Worm (Caenorhabditis elegans) whole organism, young adult: ENCODE measurements around the gene E02H4.4.

ENCODE experiments used
- B0261.1 ChIP-seq: sonication (generic microtip); optimal IDR thresholded peaks from 2 replicates; lab custom pipeline; 2016; ENCODE audit warnings: mild to moderate bottlenecking, missing genetic modification characterization, moderate library complexity, missing compliant biosample characterization
- D2030.7 ChIP-seq: fragments of 200-800 bp; sonication (Bioruptor generic); IDR thresholded peaks from 2 replicates; pipeline ENCODE4 v1.3.6; 2022; ENCODE audit warnings: missing genetic modification reagents, missing genetic modification characterization, missing compliant biosample characterization
- F57C9.4 ChIP-seq: sonication (generic microtip); optimal IDR thresholded peaks from 2 replicates; lab custom pipeline; 2017; ENCODE audit warnings: mild to moderate bottlenecking, missing genetic modification characterization, missing compliant biosample characterization
- K12H6.12 ChIP-seq: fragments of 200-800 bp; sonication (Bioruptor generic); optimal IDR thresholded peaks from 2 replicates; lab custom pipeline; 2018; ENCODE audit warnings: mild to moderate bottlenecking, missing genetic modification characterization, missing compliant biosample characterization
- T26A5.8 ChIP-seq: sonication (generic microtip); optimal IDR thresholded peaks from 2 replicates; lab custom pipeline; 2016; ENCODE audit warnings: missing genetic modification characterization, missing compliant biosample characterization
- Y56A3A.18 ChIP-seq: fragments of 200-800 bp; sonication (Bioruptor generic); IDR thresholded peaks from 2 replicates; pipeline ENCODE4 v1.3.6; 2022; ENCODE audit warnings: missing genetic modification reagents, missing genetic modification characterization, missing compliant biosample characterization
- akir-1 ChIP-seq: fragments of 200-800 bp; sonication (Bioruptor generic); optimal IDR thresholded peaks from 2 replicates; lab custom pipeline; 2018; ENCODE audit warnings: mild to moderate bottlenecking, missing genetic modification characterization, moderate library complexity, missing compliant biosample characterization
- attf-5 ChIP-seq: fragments of 200-800 bp; sonication (Bioruptor generic); optimal IDR thresholded peaks from 2 replicates; lab custom pipeline; 2018; ENCODE audit warnings: mild to moderate bottlenecking, missing genetic modification characterization, missing compliant biosample characterization
- bed-1 ChIP-seq: fragments of 200-800 bp; sonication (Bioruptor generic); IDR thresholded peaks from 2 replicates; pipeline ENCODE4 v1.3.6; 2022; ENCODE audit warnings: missing genetic modification reagents, missing genetic modification characterization, missing compliant biosample characterization
- cebp-1 ChIP-seq, 2 experiments: fragments of 200-800 bp in 1 of 2; sonication (Bioruptor generic) in 1 of 2; sonication (generic microtip) in 1 of 2; IDR thresholded peaks in 1 of 2; optimal IDR thresholded peaks in 1 of 2; 2 replicates each; pipeline versions ENCODE4 v1.3.6 to Lab custom; 2017 to 2022; ENCODE audit warnings: missing compliant biosample characterization in 2 of 2, missing genetic modification characterization in 2 of 2, mild to moderate bottlenecking in 1 of 2, missing genetic modification reagents in 1 of 2, moderate library complexity in 1 of 2
- ceh-100 ChIP-seq: fragments of 200-800 bp; sonication (Bioruptor generic); IDR thresholded peaks from 2 replicates; pipeline ENCODE4 v1.3.6; 2022; ENCODE audit warnings: missing genetic modification reagents, missing genetic modification characterization, missing compliant biosample characterization
- ceh-27 ChIP-seq: fragments of 200-800 bp; sonication (Bioruptor generic); optimal IDR thresholded peaks from 2 replicates; lab custom pipeline; 2018; ENCODE audit warnings: mild to moderate bottlenecking, missing genetic modification characterization, moderate library complexity, missing compliant biosample characterization
- ceh-40 ChIP-seq: fragments of 200-800 bp; sonication (Bioruptor generic); IDR thresholded peaks from 2 replicates; pipeline ENCODE4 v1.3.6; 2022; ENCODE audit warnings: missing genetic modification characterization, missing compliant biosample characterization
- egrh-3 ChIP-seq: fragments of 200-800 bp; sonication (Bioruptor generic); IDR thresholded peaks from 2 replicates; pipeline ENCODE4 v1.3.6; 2022; ENCODE audit warnings: missing genetic modification reagents, missing genetic modification characterization, missing compliant biosample characterization
- gei-17 ChIP-seq: fragments of 200-800 bp; sonication (Bioruptor generic); optimal IDR thresholded peaks from 2 replicates; lab custom pipeline; 2018; ENCODE audit warnings: mild to moderate bottlenecking, missing genetic modification characterization, missing compliant biosample characterization
- hlh-12 ChIP-seq: sonication (generic microtip); optimal IDR thresholded peaks from 2 replicates; lab custom pipeline; 2016; ENCODE audit warnings: missing genetic modification characterization, missing compliant biosample characterization
- hmg-1.2 ChIP-seq: fragments of 200-800 bp; sonication (Bioruptor generic); IDR thresholded peaks from 2 replicates; pipeline ENCODE4 v1.3.6; 2022; ENCODE audit warnings: missing genetic modification reagents, missing genetic modification characterization, missing compliant biosample characterization
- hrde-1 ChIP-seq: sonication (generic microtip); optimal IDR thresholded peaks from 2 replicates; lab custom pipeline; 2016; ENCODE audit warnings: missing genetic modification characterization, mild to moderate bottlenecking, missing compliant biosample characterization, moderate library complexity, missing genotype, missing genetic modification reagents, borderline replicate concordance
- lin-26 ChIP-seq: fragments of 200-800 bp; sonication (Bioruptor generic); IDR thresholded peaks from 2 replicates; pipeline ENCODE4 v1.3.6; 2022; ENCODE audit warnings: missing genetic modification reagents, missing genetic modification characterization, missing compliant biosample characterization
- lir-1 ChIP-seq: fragments of 200-800 bp; sonication (Bioruptor generic); conservative IDR thresholded peaks from 2 replicates; pipeline ENCODE4 v1.3.6; 2022; ENCODE audit warnings: missing genetic modification reagents, missing genetic modification characterization, missing compliant biosample characterization
- lsy-27 ChIP-seq: sonication (generic microtip); optimal IDR thresholded peaks from 2 replicates; lab custom pipeline; 2017; ENCODE audit warnings: missing genetic modification characterization, mild to moderate bottlenecking, missing compliant biosample characterization, antibody characterized with exemption, missing genotype, borderline replicate concordance; ENCODE audit not compliant: insufficient read depth
- madf-10 ChIP-seq: sonication (generic microtip); optimal IDR thresholded peaks from 2 replicates; lab custom pipeline; 2016; ENCODE audit warnings: mild to moderate bottlenecking, missing genetic modification characterization, missing compliant biosample characterization
- mcd-1 ChIP-seq: fragments of 200-800 bp; sonication (Bioruptor generic); IDR thresholded peaks from 2 replicates; pipeline ENCODE4 v1.3.6; 2022; ENCODE audit warnings: missing genetic modification reagents, missing genetic modification characterization, missing compliant biosample characterization
- nhr-27 ChIP-seq: fragments of 200-800 bp; sonication (Bioruptor generic); optimal IDR thresholded peaks from 2 replicates; lab custom pipeline; 2018; ENCODE audit warnings: mild to moderate bottlenecking, missing genetic modification characterization, moderate library complexity, missing compliant biosample characterization
- nhr-80 ChIP-seq: sonication (generic microtip); optimal IDR thresholded peaks from 2 replicates; lab custom pipeline; 2016; ENCODE audit warnings: missing genetic modification characterization, missing compliant biosample characterization
- pha-4 ChIP-seq: fragments of 150-350 bp; sonication (generic microtip); optimal IDR thresholded peaks from 2 replicates; lab custom pipeline; 2014; ENCODE audit warnings: missing biosample characterization, missing genetic modification reagents, missing genetic modification characterization
- rpc-1 ChIP-seq, 2 experiments: fragments of 150-350 bp in 1 of 2; sonication (generic microtip) in 1 of 2; optimal IDR thresholded peaks; 2 replicates each; lab custom pipeline; 2014 to 2018; ENCODE audit warnings: missing biosample characterization in 1 of 2, missing genetic modification characterization in 1 of 2, missing genetic modification reagents in 1 of 2, missing genotype in 1 of 2
- sdz-38 ChIP-seq: sonication (generic microtip); optimal IDR thresholded peaks from 2 replicates; lab custom pipeline; 2016; ENCODE audit warnings: missing genotype, missing genetic modification characterization, missing compliant biosample characterization
- somi-1 ChIP-seq: fragments of 200-800 bp; sonication (Bioruptor generic); optimal IDR thresholded peaks from 2 replicates; lab custom pipeline; 2018; ENCODE audit warnings: mild to moderate bottlenecking, missing genetic modification characterization, missing compliant biosample characterization
- sptf-2 ChIP-seq: fragments of 200-800 bp; sonication (Bioruptor generic); optimal IDR thresholded peaks from 2 replicates; lab custom pipeline; 2018; ENCODE audit warnings: mild to moderate bottlenecking, missing genetic modification characterization, missing compliant biosample characterization
- tbp1 ChIP-seq: fragments of 200-800 bp; sonication (Bioruptor generic); optimal IDR thresholded peaks from 2 replicates; lab custom pipeline; 2018; ENCODE audit warnings: mild to moderate bottlenecking, missing genetic modification characterization, missing compliant biosample characterization
- tlf-1 ChIP-seq: fragments of 200-800 bp; sonication (Bioruptor generic); optimal IDR thresholded peaks from 2 replicates; lab custom pipeline; 2018; ENCODE audit warnings: mild to moderate bottlenecking, missing genetic modification characterization, missing compliant biosample characterization
- zfh-2 ChIP-seq: fragments of 200-800 bp; sonication (Bioruptor generic); conservative IDR thresholded peaks from 2 replicates; pipeline ENCODE4 v1.3.6; 2022; ENCODE audit warnings: missing genetic modification reagents, missing genetic modification characterization, missing compliant biosample characterization
- zim-3 ChIP-seq: sonication (generic microtip); optimal IDR thresholded peaks from 2 replicates; lab custom pipeline; 2017; ENCODE audit warnings: mild to moderate bottlenecking, missing genetic modification characterization, moderate library complexity, missing compliant biosample characterization
- ztf-18 ChIP-seq: sonication (generic microtip); optimal IDR thresholded peaks from 2 replicates; lab custom pipeline; 2016; ENCODE audit warnings: missing genotype, mild to moderate bottlenecking, missing genetic modification characterization, missing compliant biosample characterization
- ztf-6 ChIP-seq: fragments of 200-800 bp; sonication (Bioruptor generic); IDR thresholded peaks from 2 replicates; pipeline ENCODE4 v1.3.6; 2022; ENCODE audit warnings: missing genetic modification reagents, missing genetic modification characterization, missing compliant biosample characterization

The E02H4.4 gene

DNA sequence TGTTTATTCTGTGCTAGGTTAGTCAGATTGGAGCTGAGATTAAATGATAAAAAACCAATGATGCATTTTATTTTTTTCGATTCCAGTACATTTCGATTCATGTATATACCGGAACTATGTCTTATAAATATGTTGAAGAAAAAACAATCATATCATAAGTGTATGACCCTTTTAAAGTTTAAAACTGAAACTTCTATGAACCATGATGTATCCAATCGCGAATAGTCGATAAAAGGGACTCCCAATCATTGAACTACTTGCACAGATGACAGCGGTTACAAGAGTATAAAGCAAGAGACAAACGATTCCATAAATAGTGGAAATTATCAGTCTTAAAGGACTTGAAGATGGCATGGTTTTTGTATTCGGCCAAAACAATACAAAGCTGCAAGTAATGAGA is 22.8 kb upstream of the E02H4.4 start, which contains the start of gene srg-37:
Gene srg-37, minus strand, starts transcription at position 101 of the 400 bp plus-strand sequence.
- TF ChIP-seq tlf-1 (GFP tag; lab: Kevin White, UChicago) (no peak), F57C9.4 (tag; lab: Kevin White, UChicago) (no peak), ztf-18 (tag; lab: Kevin White, UChicago) (no peak), lin-26 (GFP tag; lab: Robert Waterston, UW) (no peak), hlh-12 (tag; lab: Kevin White, UChicago) (no peak), cebp-1 (GFP tag; IDR thresholded peaks at IDR 0.05; lab: Robert Waterston, UW) (no peak), cebp-1 (tag; optimal IDR thresholded peaks at IDR 0.05; lab: Kevin White, UChicago) (no peak), zim-3 (no peak), B0261.1 (tag; lab: Kevin White, UChicago) (no peak), D2030.7 (no peak), lsy-27 (tag; lab: Kevin White, UChicago) (no peak), akir-1 (no peak), attf-5 (GFP tag; lab: Kevin White, UChicago) (no peak), pha-4 (tag; lab: Kevin White, UChicago) (no peak), hrde-1 (tag; lab: Kevin White, UChicago) (no peak), Y56A3A.18 (GFP tag; lab: Robert Waterston, UW) (no peak), madf-10 (tag; lab: Kevin White, UChicago) (no peak), T26A5.8 (tag; lab: Kevin White, UChicago) (no peak)

DNA sequence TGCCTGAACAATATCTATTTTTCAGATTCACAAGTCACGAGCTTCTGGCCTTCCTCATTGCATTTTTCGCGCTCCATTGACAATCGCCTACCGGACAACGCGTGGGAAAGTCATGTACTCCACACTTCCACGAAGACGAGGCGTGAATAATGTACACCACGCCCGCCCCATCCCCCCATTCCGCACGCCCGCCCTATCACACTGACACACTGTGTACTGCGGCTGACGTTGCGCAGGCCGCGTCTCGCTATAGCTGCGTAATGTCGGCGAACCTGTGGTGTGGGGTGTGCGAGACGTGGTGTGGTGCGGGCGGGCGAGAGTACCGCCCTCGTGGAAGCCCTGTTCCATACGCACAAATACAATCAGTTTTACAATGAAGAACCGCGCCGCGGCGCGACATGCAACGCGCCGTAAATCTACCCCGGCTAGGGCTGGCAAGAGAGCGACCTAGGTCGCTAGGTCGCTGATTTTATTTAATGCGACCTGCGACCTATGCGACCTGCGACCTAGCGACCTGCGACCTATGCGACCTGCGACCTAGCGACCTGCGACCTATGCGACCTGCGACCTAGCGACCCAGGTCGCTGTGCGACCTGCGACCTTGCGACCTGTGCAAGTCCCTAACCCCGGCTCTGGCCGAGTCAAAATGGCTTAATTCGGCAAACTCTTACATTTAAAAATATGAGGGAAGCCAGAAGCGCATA is 21.5 kb upstream of the E02H4.4 start:
- TF ChIP-seq mcd-1 (GFP tag; lab: Robert Waterston, UW) (peak; percentile 23; the same call in 1 of the 2 replicates), rpc-1 (optimal IDR thresholded peaks at IDR 0.05; lab: Kevin White, UChicago) (no peak), rpc-1 (tag; optimal IDR thresholded peaks at IDR 0.05; lab: Kevin White, UChicago) (no peak), egrh-3 (GFP tag; lab: Robert Waterston, UW) (peak; percentile 93), zfh-2 (GFP tag; lab: Robert Waterston, UW) (peak; percentile 90)

DNA sequence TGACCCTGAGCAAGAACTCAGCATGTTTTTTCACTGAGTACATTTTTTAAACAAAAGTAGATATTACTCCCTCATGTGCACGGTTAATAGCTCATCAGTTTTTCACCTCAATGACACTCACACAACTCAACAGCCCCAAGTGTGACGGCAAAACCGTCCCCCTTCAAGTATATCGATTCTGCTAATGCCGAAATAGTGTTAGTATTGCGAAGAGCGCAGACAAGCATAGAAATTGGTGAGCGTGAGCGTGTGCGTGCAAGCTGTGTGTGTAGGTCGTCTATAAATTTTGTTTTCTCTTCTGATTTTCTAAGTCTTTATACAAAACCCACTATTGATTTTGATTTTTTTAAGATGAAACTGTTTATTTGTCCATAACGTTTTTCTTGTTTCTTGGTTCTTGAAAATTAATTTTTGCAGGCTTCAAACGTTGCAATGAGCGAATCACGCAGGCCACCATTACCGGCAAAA is 19.4 kb upstream of the E02H4.4 start, which contains the start of gene K04C1.2:
Gene K04C1.2, plus strand, starts transcription at position 418 of the 468 bp plus-strand sequence.
- TF ChIP-seq nhr-27 (tag; lab: Kevin White, UChicago) = no peak
- no peak for TF ChIP-seq sptf-2 (GFP tag; lab: Kevin White, UChicago)
- TF ChIP-seq tbp1 (GFP tag; lab: Kevin White, UChicago) = peak; percentile 5
- no peak for TF ChIP-seq bed-1
- TF ChIP-seq K12H6.12 (tag; lab: Kevin White, UChicago) = peak; percentile 36
- TF ChIP-seq ceh-100 (GFP tag; lab: Robert Waterston, UW) = no peak
- peak; percentile 58 for TF ChIP-seq ceh-27
- TF ChIP-seq somi-1 (GFP tag; lab: Kevin White, UChicago) = no peak
- no peak for TF ChIP-seq gei-17 (GFP tag; lab: Kevin White, UChicago)
- peak; percentile 62 for TF ChIP-seq attf-5 (GFP tag; lab: Kevin White, UChicago)
- TF ChIP-seq ztf-6 (GFP tag; lab: Robert Waterston, UW) = no peak
- TF ChIP-seq lir-1 (GFP tag; lab: Robert Waterston, UW) = peak; percentile 79
- no peak for TF ChIP-seq sdz-38 (tag; lab: Kevin White, UChicago)
- peak; percentile 22 for TF ChIP-seq nhr-80 (tag; lab: Kevin White, UChicago)
- TF ChIP-seq hmg-1.2 = peak; percentile 80; the same call in 1 of the 2 replicates
- TF ChIP-seq ceh-40 (GFP tag; lab: Robert Waterston, UW) = no peak
- TF ChIP-seq, all 124 proteins: peak for 7
